Worm (Caenorhabditis elegans) whole organism, dauer: ENCODE results near the gene cnc-2.

ENCODE experiments used
- unc-62 ChIP-seq: sonication (generic microtip); optimal IDR thresholded peaks from 2 replicates; lab custom pipeline; 2017; ENCODE audit warnings: missing biosample characterization, missing genetic modification reagents, missing genetic modification characterization

Gene cnc-2

DNA sequence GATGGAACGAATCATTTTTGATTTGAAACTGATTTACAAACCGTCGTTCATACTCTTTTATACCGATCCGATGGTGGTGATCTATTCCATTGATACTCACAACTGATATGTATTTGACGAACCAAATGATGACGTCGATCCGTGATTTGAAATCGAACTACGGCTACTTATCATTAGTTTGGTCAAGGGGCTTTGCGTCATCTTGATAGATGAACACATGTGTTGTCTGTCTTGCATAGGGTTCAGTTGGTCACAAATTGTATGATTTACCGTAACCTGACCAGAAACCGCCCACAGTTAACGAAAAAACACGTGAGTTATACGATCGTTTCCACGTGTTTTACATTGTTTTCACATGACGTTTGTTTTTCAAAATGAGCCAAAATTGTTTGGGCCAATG, at the start of gene cnc-2:
cnc-2 (minus strand) TSS at position 24 of the 400 bp plus-strand sequence.
- TF ChIP-seq unc-62 (GFP tag; lab: Kevin White, UChicago), result no peak

DNA sequence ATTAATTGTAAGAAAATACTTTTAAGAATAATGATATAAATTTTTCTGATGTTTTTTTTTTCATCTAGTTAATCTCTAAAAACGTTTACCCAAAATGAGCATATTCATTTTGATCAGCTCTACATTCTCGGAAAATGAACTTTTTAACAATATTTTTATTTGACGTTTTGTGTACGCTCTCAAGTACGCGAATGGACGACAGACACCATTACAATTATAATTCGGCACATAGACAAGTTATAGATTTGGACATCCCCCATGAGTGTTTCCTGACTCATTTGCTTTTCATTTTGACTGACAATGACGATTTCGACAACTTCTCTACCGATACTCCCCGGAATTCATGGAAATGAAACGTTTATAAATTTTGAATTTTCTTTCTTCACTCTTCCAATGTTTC, 49.2 kb upstream of the cnc-2 start, which contains the start of gene sru-27:
sru-27 (plus strand) TSS at position 301 of the 400 bp plus-strand sequence.
- no peak for TF ChIP-seq unc-62 (GFP tag; lab: Kevin White, UChicago)

ce11 chrV:1495752-1496151, 45.8 kb upstream of the cnc-2 start:
- no peak for TF ChIP-seq unc-62 (GFP tag; lab: Kevin White, UChicago)

DNA sequence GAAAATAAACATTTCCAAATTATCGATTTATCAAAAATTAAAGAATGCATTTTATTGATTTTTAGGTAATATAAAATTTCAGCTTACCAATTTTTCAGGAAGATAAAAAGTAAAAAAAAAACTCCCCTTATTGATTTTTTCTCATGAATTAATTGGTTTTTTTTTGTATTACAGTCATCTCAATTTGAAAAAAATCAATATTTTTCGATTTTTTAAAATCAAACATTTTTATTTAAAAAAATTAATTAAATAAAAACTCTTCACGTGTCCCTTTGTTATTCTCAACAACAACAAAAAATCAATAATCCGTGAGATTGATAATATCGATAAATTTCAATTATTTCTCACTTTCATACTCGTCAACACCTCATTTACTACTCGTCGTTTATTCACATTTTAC, 45.4 kb upstream of the cnc-2 start, which contains the start of gene C38C3.3:
C38C3.3 (plus strand) TSS at position 301 of the 400 bp plus-strand sequence.
- no peak for TF ChIP-seq unc-62 (GFP tag; lab: Kevin White, UChicago)

DNA sequence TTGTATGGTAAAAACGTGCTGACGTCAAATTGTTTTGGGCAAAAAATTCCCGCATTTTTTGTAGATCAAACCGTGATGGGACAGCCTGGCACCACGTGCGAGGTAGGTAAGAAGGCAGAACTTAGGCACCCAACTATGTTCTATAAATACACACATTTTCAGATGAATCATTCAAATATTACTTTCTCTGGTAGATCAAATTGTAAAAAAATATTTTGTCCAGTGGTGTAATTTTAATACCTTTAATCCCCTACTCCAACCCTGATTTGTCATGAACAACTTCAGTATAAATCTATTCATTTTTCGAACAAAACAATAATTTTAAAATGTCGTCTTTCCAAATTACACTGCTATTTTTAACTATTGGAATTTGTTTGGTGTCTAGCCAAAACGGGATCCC, 44.5 kb upstream of the cnc-2 start, which contains the start of gene spig-7:
spig-7 (plus strand) TSS at position 301 of the 400 bp plus-strand sequence.
- no peak for TF ChIP-seq unc-62 (GFP tag; lab: Kevin White, UChicago)

DNA sequence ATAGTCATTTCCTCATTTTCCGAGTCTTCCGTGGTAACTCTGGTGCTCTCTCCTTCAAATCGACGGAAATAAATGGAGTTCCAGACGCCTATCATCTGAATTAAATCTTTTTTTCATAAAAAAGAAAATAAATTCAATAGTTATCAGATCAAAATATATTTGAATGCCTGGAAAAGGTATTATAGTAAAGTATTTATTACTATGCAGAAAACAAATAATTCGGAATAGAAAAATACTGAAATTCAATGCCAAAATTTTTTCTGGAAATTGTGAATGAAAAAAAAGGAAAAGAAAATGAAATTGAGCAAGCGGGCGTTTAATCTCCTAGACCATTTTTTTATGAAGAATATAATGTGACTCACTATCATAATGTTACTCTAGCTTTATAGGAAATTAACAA, 41.5 kb upstream of the cnc-2 start, which contains the start of gene C38C3.6:
C38C3.6 (minus strand) TSS at position 101 of the 400 bp plus-strand sequence.
- TF ChIP-seq unc-62 (GFP tag; lab: Kevin White, UChicago), result no peak

ce11 chrV:1488642-1489041, 38.7 kb upstream of the cnc-2 start:
- no peak for TF ChIP-seq unc-62 (GFP tag; lab: Kevin White, UChicago)

ce11 chrV:1487262-1487661, 37.3 kb upstream of the cnc-2 start:
- TF ChIP-seq unc-62 (GFP tag; lab: Kevin White, UChicago), result no peak

DNA sequence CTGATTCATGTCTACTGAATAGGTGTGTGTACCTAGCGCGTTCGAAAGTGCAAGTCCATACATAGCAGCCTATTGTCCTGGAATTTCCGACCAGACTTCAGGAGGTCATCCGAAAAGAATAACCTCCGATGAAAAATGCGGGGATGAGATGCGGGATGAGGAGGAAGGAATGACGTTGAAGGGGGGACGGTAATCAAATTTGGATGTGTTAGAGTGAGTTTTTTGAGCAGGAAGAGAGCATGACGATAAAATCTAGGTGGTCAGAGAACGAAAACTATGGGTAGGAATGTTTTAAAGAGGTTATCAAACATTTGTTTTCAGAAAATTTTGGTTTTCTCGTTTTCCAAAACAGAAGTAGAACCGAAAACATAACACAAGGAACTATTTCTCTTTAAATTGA, 36.0 kb upstream of the cnc-2 start:
- TF ChIP-seq unc-62 (GFP tag; lab: Kevin White, UChicago), result no peak

ce11 chrV:1481742-1482141, 31.8 kb upstream of the cnc-2 start, which contains the start of gene C38C3.4:
C38C3.4 (plus strand) TSS chrV:1482042.
- TF ChIP-seq unc-62 (GFP tag; lab: Kevin White, UChicago), result no peak

DNA sequence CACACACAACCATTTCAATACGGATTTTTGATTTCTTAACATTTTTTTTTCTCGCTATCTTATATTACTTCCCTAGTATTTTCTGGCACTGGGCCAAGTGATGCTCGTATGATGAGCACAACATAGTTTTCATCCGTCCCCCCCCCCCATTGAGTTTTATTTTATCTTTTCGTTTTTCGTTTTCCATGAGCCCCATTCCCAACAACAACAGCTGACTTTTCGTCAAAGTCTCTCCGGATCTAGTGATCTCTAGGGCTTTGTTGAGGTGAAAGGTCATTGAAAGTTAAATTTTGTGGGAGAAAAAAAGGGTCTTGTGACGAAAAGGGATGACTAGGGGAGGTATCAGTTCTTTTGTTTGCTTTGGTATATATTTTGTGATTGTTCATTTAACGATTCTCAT, 30.9 kb upstream of the cnc-2 start:
- TF ChIP-seq unc-62 (GFP tag; lab: Kevin White, UChicago), result no peak

ce11 chrV:1476841-1477240, 26.9 kb upstream of the cnc-2 start:
- no peak for TF ChIP-seq unc-62 (GFP tag; lab: Kevin White, UChicago)

ce11 chrV:1476284-1476792, 26.4 kb upstream of the cnc-2 start:
- TF ChIP-seq unc-62 (GFP tag; lab: Kevin White, UChicago), result no peak

DNA sequence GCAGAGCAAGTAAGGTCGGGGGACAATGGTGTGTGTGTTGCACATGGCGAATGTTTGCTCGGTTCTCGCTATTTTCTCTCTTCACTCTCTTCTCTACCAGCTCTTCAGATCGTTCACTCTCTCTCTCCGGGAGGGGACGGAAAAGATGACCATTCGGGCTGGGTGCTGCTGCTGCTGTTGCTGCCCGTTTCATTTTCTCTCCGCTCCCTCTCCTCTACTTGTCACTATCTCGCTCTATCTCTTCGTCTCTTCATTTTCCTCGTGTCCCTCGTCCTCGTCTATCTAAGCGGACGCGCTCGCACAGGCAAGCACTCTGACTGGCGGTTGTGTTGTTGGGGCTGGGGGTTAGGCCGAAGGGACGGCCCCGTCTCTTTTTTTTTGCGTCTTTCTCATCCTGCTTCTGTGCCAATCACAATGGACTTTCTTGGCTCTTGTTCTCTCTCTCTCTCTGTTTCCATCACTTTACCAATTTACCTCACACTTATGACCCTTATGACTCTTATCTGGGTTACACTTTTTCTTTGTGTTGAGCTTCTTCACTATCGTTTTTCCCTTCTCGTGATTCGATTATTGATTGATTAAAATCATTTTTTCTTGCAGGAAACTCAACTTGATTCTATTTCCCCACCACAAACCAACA, 24.6 kb upstream of the cnc-2 start, which contains the start of the genes F53E2.2 and unc-60:
F53E2.2 (plus strand) TSS at position 601 of the 640 bp plus-strand sequence.
unc-60 (plus strand) TSS at position 601 of the 640 bp plus-strand sequence.
- TF ChIP-seq unc-62 (GFP tag; lab: Kevin White, UChicago), result no peak

DNA sequence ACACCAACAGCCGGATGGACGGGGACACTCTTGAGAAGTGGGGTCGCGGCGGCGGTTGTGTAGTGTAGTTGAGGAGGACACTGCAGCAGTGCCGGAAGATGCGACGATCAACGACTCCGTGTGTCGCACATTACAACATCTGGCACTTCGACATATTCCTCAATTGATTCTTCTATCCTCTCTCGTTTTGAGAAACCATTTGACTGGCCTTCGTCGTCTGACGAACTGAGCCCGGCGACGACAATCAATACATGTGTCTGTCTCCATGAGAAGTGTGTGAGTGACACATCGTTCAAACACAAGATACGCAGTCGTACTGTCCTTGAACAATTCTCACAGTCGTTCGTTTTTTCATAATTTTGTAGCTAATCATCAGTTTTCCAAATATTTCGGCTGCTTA, 22.6 kb upstream of the cnc-2 start:
- TF ChIP-seq unc-62 (GFP tag; lab: Kevin White, UChicago), result no peak

- no peak for TF ChIP-seq unc-62 (GFP tag; lab: Kevin White, UChicago)
Observed at ce11 chrV:1471977-1472376, 22.0 kb upstream of the cnc-2 start.
